Fruit fly (Drosophila melanogaster) whole organism, embryonic: ENCODE data around the gene RpL32.
A peak's percentile ranks its signal among the peaks of the same experiment; 100 is the strongest.

Source experiments
- Ada2b ChIP-seq: fragments of 200-800 bp; sonication (Bioruptor generic); IDR thresholded peaks from 2 replicates; pipeline ENCODE4 v1.3.6; 2022; ENCODE audit warnings: missing biosample characterization, missing genetic modification characterization
- Awh ChIP-seq: fragments of 200-800 bp; sonication (Bioruptor generic); IDR thresholded peaks from 2 replicates; pipeline ENCODE4, ENCODE4 v1.3.6; 2022; ENCODE audit warnings: missing biosample characterization, missing genetic modification characterization
- B-H1 ChIP-seq: fragments of 200-800 bp; sonication (Bioruptor generic); IDR thresholded peaks from 3 replicates; pipeline ENCODE4 v1.3.6; 2022; ENCODE audit warnings: missing biosample characterization, missing genetic modification characterization
- CG1024 ChIP-seq: fragments of 200-800 bp; sonication (Bioruptor generic); IDR thresholded peaks from 2 replicates; pipeline ENCODE4 v1.3.6; 2022; ENCODE audit warnings: missing biosample characterization, missing genetic modification characterization
- CG12236 ChIP-seq: fragments of 200-800 bp; sonication (Bioruptor generic); optimal IDR thresholded peaks from 2 replicates; lab custom pipeline; 2016; ENCODE audit warnings: missing biosample characterization, missing genetic modification characterization
- CG15073 ChIP-seq: fragments of 200-800 bp; sonication (Bioruptor generic); optimal IDR thresholded peaks from 2 replicates; lab custom pipeline; 2016; ENCODE audit warnings: missing biosample characterization, missing genetic modification characterization
- CG15601 ChIP-seq: fragments of 200-800 bp; sonication (Bioruptor generic); optimal IDR thresholded peaks from 3 replicates; lab custom pipeline; 2019; ENCODE audit warnings: missing biosample characterization, mild to moderate bottlenecking, missing genetic modification characterization, moderate library complexity
- CG16815 ChIP-seq: fragments of 200-800 bp; sonication (Bioruptor generic); optimal IDR thresholded peaks from 3 replicates; lab custom pipeline; 2017; ENCODE audit warnings: missing biosample characterization, mild to moderate bottlenecking, missing genetic modification characterization
- CG17328 ChIP-seq: fragments of 200-800 bp; sonication (Bioruptor generic); IDR thresholded peaks from 2 replicates; pipeline ENCODE4 v1.3.6; 2022; ENCODE audit warnings: missing biosample characterization, missing genetic modification characterization
- CG17361 ChIP-seq: fragments of 200-800 bp; sonication (Bioruptor generic); IDR thresholded peaks from 3 replicates; pipeline ENCODE4 v1.3.6; 2022; ENCODE audit warnings: missing biosample characterization, missing genetic modification characterization
- CG1792 ChIP-seq: fragments of 200-800 bp; sonication (Bioruptor generic); optimal IDR thresholded peaks from 2 replicates; lab custom pipeline; 2016; ENCODE audit warnings: missing biosample characterization, missing genetic modification characterization
- CG18262 ChIP-seq: fragments of 200-800 bp; optimal IDR thresholded peaks from 3 replicates; lab custom pipeline; 2019; ENCODE audit warnings: missing biosample characterization, mild to moderate bottlenecking, missing genetic modification characterization, moderate library complexity
- CG18599 ChIP-seq: fragments of 200-800 bp; sonication (Bioruptor generic); optimal IDR thresholded peaks from 3 replicates; lab custom pipeline; 2017; ENCODE audit warnings: missing biosample characterization, missing genetic modification characterization, mild to moderate bottlenecking, moderate library complexity, missing genetic modification reagents
- CG2120 ChIP-seq: fragments of 200-800 bp; sonication (Bioruptor generic); optimal IDR thresholded peaks from 3 replicates; lab custom pipeline; 2016; ENCODE audit warnings: missing biosample characterization, missing genetic modification characterization
- CG2712 ChIP-seq: fragments of 200-800 bp; optimal IDR thresholded peaks from 3 replicates; lab custom pipeline; 2019; ENCODE audit warnings: missing biosample characterization, mild to moderate bottlenecking, missing genetic modification characterization, moderate library complexity
- CG31441 ChIP-seq: fragments of 200-800 bp; sonication (Bioruptor generic); IDR thresholded peaks from 2 replicates; pipeline ENCODE4 v1.3.6; 2022; ENCODE audit warnings: missing biosample characterization, missing genetic modification characterization
- CG32772 ChIP-seq: fragments of 200-800 bp; sonication (Bioruptor generic); IDR thresholded peaks from 2 replicates; pipeline ENCODE4 v1.3.6; 2022; ENCODE audit warnings: missing biosample characterization, missing genetic modification characterization
- CG34422 ChIP-seq: fragments of 200-800 bp; sonication (Bioruptor generic); IDR thresholded peaks from 3 replicates; pipeline ENCODE4 v1.3.6; 2022; ENCODE audit warnings: missing biosample characterization, missing genetic modification characterization
- CG3995 ChIP-seq: fragments of 200-800 bp; sonication (Bioruptor generic); optimal IDR thresholded peaks from 3 replicates; lab custom pipeline; 2016; ENCODE audit warnings: missing biosample characterization, missing genetic modification characterization
- CG6272 ChIP-seq: fragments of 200-800 bp; sonication (Bioruptor generic); IDR thresholded peaks from 2 replicates; pipeline ENCODE4 v1.3.6; 2022; ENCODE audit warnings: missing biosample characterization, missing genetic modification characterization
- CG6683 ChIP-seq: fragments of 200-800 bp; sonication (Bioruptor generic); optimal IDR thresholded peaks from 2 replicates; lab custom pipeline; 2017; ENCODE audit warnings: missing biosample characterization, mild to moderate bottlenecking, missing genetic modification characterization, missing genetic modification reagents
- CG8765 ChIP-seq: fragments of 200-800 bp; sonication (Bioruptor generic); IDR thresholded peaks from 2 replicates; pipeline ENCODE4 v1.3.6; 2022; ENCODE audit warnings: missing biosample characterization, missing genetic modification characterization
- Dad ChIP-seq: fragments of 200-800 bp; sonication (Bioruptor generic); optimal IDR thresholded peaks from 3 replicates; lab custom pipeline; 2016; ENCODE audit warnings: missing biosample characterization, missing genetic modification characterization
- Deaf1 ChIP-seq: fragments of 200-800 bp; optimal IDR thresholded peaks from 3 replicates; lab custom pipeline; 2019; ENCODE audit warnings: missing biosample characterization, mild to moderate bottlenecking, missing genetic modification characterization, moderate library complexity
- E2f2 ChIP-seq: fragments of 200-800 bp; sonication (Bioruptor generic); IDR thresholded peaks from 2 replicates; pipeline ENCODE4 v1.3.6; 2022; ENCODE audit warnings: missing biosample characterization, missing genetic modification characterization
- Ets65A ChIP-seq: fragments of 200-800 bp; sonication (Bioruptor generic); peaks from one replicate; lab custom pipeline; 2016; ENCODE audit warnings: missing biosample characterization, missing genetic modification characterization
- Hmr ChIP-seq: fragments of 200-800 bp; sonication (Bioruptor generic); optimal IDR thresholded peaks from 3 replicates; lab custom pipeline; 2017; ENCODE audit warnings: mild to moderate bottlenecking, missing biosample characterization, missing genetic modification reagents, missing genetic modification characterization
- Hr51 ChIP-seq, 2 experiments: fragments of 200-800 bp; sonication (Bioruptor generic); optimal IDR thresholded peaks; 2 replicates in 1 of 2; 3 replicates in 1 of 2; lab custom pipeline; 2016 to 2018; ENCODE audit warnings: missing biosample characterization in 2 of 2, missing genetic modification characterization in 2 of 2, mild to moderate bottlenecking in 1 of 2, moderate library complexity in 1 of 2
- Kr ChIP-seq: fragments of 200-800 bp; sonication (Bioruptor generic); optimal IDR thresholded peaks from 2 replicates; lab custom pipeline; 2017; ENCODE audit warnings: missing biosample characterization, mild to moderate bottlenecking, missing genetic modification characterization
- Med ChIP-seq: fragments of 200-800 bp; sonication (Bioruptor generic); peaks from one replicate; lab custom pipeline; 2016; ENCODE audit warnings: missing biosample characterization, missing genetic modification characterization, mild to moderate bottlenecking, inconsistent platforms, moderate library complexity
- Mes4 ChIP-seq: fragments of 200-800 bp; sonication (Bioruptor generic); optimal IDR thresholded peaks from 2 replicates; lab custom pipeline; 2016; ENCODE audit warnings: missing biosample characterization, missing genetic modification characterization
- Ptx1 ChIP-seq: fragments of 200-800 bp; sonication (Bioruptor generic); IDR thresholded peaks from 2 replicates; pipeline ENCODE4 v1.3.6; 2022; ENCODE audit warnings: missing biosample characterization, missing genetic modification characterization
- Scr ChIP-seq: fragments of 200-800 bp; sonication (Bioruptor generic); IDR thresholded peaks from 2 replicates; pipeline ENCODE4 v1.3.6; 2022; ENCODE audit warnings: missing biosample characterization, missing genetic modification characterization; ENCODE audit not compliant: partially characterized antibody
- Sox100B ChIP-seq: fragments of 200-800 bp; sonication (Bioruptor generic); optimal IDR thresholded peaks from 3 replicates; lab custom pipeline; 2018; ENCODE audit warnings: missing biosample characterization, mild to moderate bottlenecking, missing genetic modification characterization
- Ssrp ChIP-seq: fragments of 200-800 bp; sonication (Bioruptor generic); optimal IDR thresholded peaks from 2 replicates; lab custom pipeline; 2018; ENCODE audit warnings: missing biosample characterization, mild to moderate bottlenecking, missing genetic modification characterization, moderate library complexity
- Tbp ChIP-seq: fragments of >200 bp; optimal IDR thresholded peaks from 2 replicates; lab custom pipeline; 2018; ENCODE audit warnings: missing biosample characterization, missing genetic modification characterization
- Xbp1 ChIP-seq: fragments of 200-800 bp; sonication (Bioruptor generic); optimal IDR thresholded peaks from 3 replicates; lab custom pipeline; 2016; ENCODE audit warnings: missing biosample characterization, mild to moderate bottlenecking, missing genetic modification characterization
- Xrp1 ChIP-seq: fragments of 200-800 bp; sonication (Bioruptor generic); IDR thresholded peaks from 2 replicates; pipeline ENCODE4 v1.3.6; 2022; ENCODE audit warnings: missing biosample characterization, missing genetic modification characterization
- ab ChIP-seq: fragments of 200-800 bp; sonication (Bioruptor generic); optimal IDR thresholded peaks from 2 replicates; lab custom pipeline; 2016; ENCODE audit warnings: missing biosample characterization, missing genetic modification characterization
- aop ChIP-seq: fragments of 200-800 bp; sonication (Bioruptor generic); IDR thresholded peaks from 2 replicates; pipeline ENCODE4 v1.3.6; 2022; ENCODE audit warnings: missing biosample characterization, missing genetic modification characterization
- da ChIP-seq: fragments of 200-800 bp; sonication (Bioruptor generic); optimal IDR thresholded peaks from 2 replicates; lab custom pipeline; 2016; ENCODE audit warnings: missing biosample characterization, missing genetic modification characterization
- dmrt99B ChIP-seq: fragments of 200-800 bp; sonication (Bioruptor generic); optimal IDR thresholded peaks from 2 replicates; lab custom pipeline; 2018; ENCODE audit warnings: missing biosample characterization, mild to moderate bottlenecking, missing genetic modification characterization, moderate library complexity
- dysf ChIP-seq: fragments of 200-800 bp; sonication (Bioruptor generic); IDR thresholded peaks from 3 replicates; pipeline ENCODE4 v1.3.6; 2022; ENCODE audit warnings: missing biosample characterization, missing genetic modification characterization
- fd96Cb ChIP-seq: fragments of 200-800 bp; sonication (Bioruptor generic); optimal IDR thresholded peaks from 2 replicates; lab custom pipeline; 2018; ENCODE audit warnings: missing biosample characterization, mild to moderate bottlenecking, missing genetic modification characterization, moderate library complexity
- lab ChIP-seq: fragments of 200-800 bp; sonication (Bioruptor generic); optimal IDR thresholded peaks from 3 replicates; lab custom pipeline; 2017; ENCODE audit warnings: missing biosample characterization, missing genetic modification characterization, mild to moderate bottlenecking, moderate library complexity, missing genetic modification reagents
- nmo ChIP-seq: fragments of 200-800 bp; sonication (Bioruptor generic); optimal IDR thresholded peaks from 2 replicates; lab custom pipeline; 2018; ENCODE audit warnings: missing biosample characterization, mild to moderate bottlenecking, missing genetic modification characterization, moderate library complexity
- prd ChIP-seq, 3 experiments: fragments of >200 bp in 2 of 3; fragments of 200-800 bp in 1 of 3; sonication (Bioruptor generic) in 1 of 3; optimal IDR thresholded peaks in 2 of 3; IDR thresholded peaks in 1 of 3; 2 replicates in 2 of 3; 3 replicates in 1 of 3; pipeline versions ENCODE4 v1.3.6 to Lab custom; 2017 to 2022; ENCODE audit warnings: missing biosample characterization in 1 of 3, missing genetic modification characterization in 1 of 3
- row ChIP-seq: fragments of 200-800 bp; sonication (Bioruptor generic); IDR thresholded peaks from 3 replicates; pipeline ENCODE4 v1.3.6; 2022; ENCODE audit warnings: missing biosample characterization, missing genetic modification characterization
- slbo ChIP-seq: fragments of 200-800 bp; sonication (Bioruptor generic); IDR thresholded peaks from 2 replicates; pipeline ENCODE4 v1.3.6; 2022; ENCODE audit warnings: missing biosample characterization, missing genetic modification characterization
- sqz ChIP-seq: fragments of 200-800 bp; sonication (Bioruptor generic); optimal IDR thresholded peaks from 3 replicates; lab custom pipeline; 2018; ENCODE audit warnings: missing biosample characterization, mild to moderate bottlenecking, missing genetic modification characterization
- ssp ChIP-seq: fragments of 200-800 bp; sonication (Bioruptor generic); IDR thresholded peaks from 2 replicates; pipeline ENCODE4 v1.3.6; 2022; ENCODE audit warnings: missing biosample characterization, missing genetic modification characterization

RpL32 gene

dm6 chr3R:30083215-30083614 lies 37.3 kb upstream of the RpL32 start:
- no peak for TF ChIP-seq Scr (GFP tag; lab: Robert Waterston, UW)
- no peak for TF ChIP-seq Deaf1 (tag; lab: Kevin White, UChicago)
- TF ChIP-seq sqz (GFP tag; lab: Kevin White, UChicago) = no peak
- TF ChIP-seq row (GFP tag; lab: Robert Waterston, UW) = peak; percentile 27; the same call in 1 of the 3 replicates
- TF ChIP-seq dmrt99B (tag; lab: Kevin White, UChicago) = peak; percentile 33
- peak; percentile 12 for TF ChIP-seq CG2712 (tag; lab: Kevin White, UChicago)
- no peak for TF ChIP-seq Ada2b
- peak; percentile 24 for TF ChIP-seq fd96Cb (tag; lab: Kevin White, UChicago)
- TF ChIP-seq CG32772 (GFP tag; lab: Robert Waterston, UW) = 0 out of 2 replicates have a peak, but pooled peaks have one; percentile 21
- TF ChIP-seq nmo (GFP tag; lab: Kevin White, UChicago) = peak; percentile 3
- peak; percentile 20 for TF ChIP-seq lab (GFP tag; lab: Kevin White, UChicago)
- no peak for TF ChIP-seq Hmr (GFP tag; lab: Kevin White, UChicago)
- TF ChIP-seq CG34422 (GFP tag; lab: Robert Waterston, UW) = no peak
- no peak for TF ChIP-seq CG17328 (GFP tag; lab: Robert Waterston, UW)
- TF ChIP-seq CG2120 (GFP tag; lab: Kevin White, UChicago) = peak; percentile 32
- TF ChIP-seq CG6683 = no peak
- TF ChIP-seq Xrp1 (GFP tag; lab: Robert Waterston, UW) = peak; percentile 15; the same call in 1 of the 2 replicates
- no peak for TF ChIP-seq CG1792 (GFP tag; lab: Kevin White, UChicago)
- no peak for TF ChIP-seq CG6272
- TF ChIP-seq CG17361 (GFP tag; lab: Robert Waterston, UW) = 0 out of 3 replicates have a peak, but pooled peaks have one; percentile 13
- no peak for TF ChIP-seq Kr (GFP tag; lab: Kevin White, UChicago)
- TF ChIP-seq CG18599 = peak; percentile 9
- no peak for TF ChIP-seq ssp
- no peak for TF ChIP-seq CG1024 (GFP tag; lab: Robert Waterston, UW)
- no peak for TF ChIP-seq Mes4
- no peak for TF ChIP-seq da
- peak; percentile 15 for TF ChIP-seq Xbp1 (GFP tag; lab: Kevin White, UChicago)
- TF ChIP-seq CG15601 (tag; lab: Kevin White, UChicago) = no peak
- peak; percentile 47 for TF ChIP-seq Med (GFP tag; lab: Kevin White, UChicago)
- TF ChIP-seq slbo = peak; percentile 38; the same call in 1 of the 2 replicates
- TF ChIP-seq aop (GFP tag; lab: Robert Waterston, UW) = no peak
- TF ChIP-seq Dad (GFP tag; lab: Kevin White, UChicago) = no peak
- TF ChIP-seq Ptx1 (GFP tag; lab: Robert Waterston, UW) = peak; percentile 37; the same call in 1 of the 2 replicates
- TF ChIP-seq CG3995 (GFP tag; lab: Kevin White, UChicago) = no peak
- TF ChIP-seq prd (optimal IDR thresholded peaks at IDR 0.05; lab: Kevin White, UChicago) = no peak
- peak; percentile 26; the same call in 1 of the 3 replicates for TF ChIP-seq prd (GFP tag; IDR thresholded peaks at IDR 0.05; lab: Robert Waterston, UW)
- peak; percentile 20 for TF ChIP-seq Ssrp (tag; lab: Kevin White, UChicago)
- peak; percentile 6 for TF ChIP-seq CG18262 (tag; lab: Kevin White, UChicago)
- TF ChIP-seq E2f2 (GFP tag; lab: Robert Waterston, UW) = peak; percentile 8; the same call in 1 of the 2 replicates
- no peak for TF ChIP-seq CG8765 (GFP tag; lab: Robert Waterston, UW)
- TF ChIP-seq Hr51 (GFP tag; optimal IDR thresholded peaks at IDR 0.05; lab: Kevin White, UChicago) = peak in 1 of 2 experiments; percentile 44
- peak; percentile 2 for TF ChIP-seq Sox100B (GFP tag; lab: Kevin White, UChicago)
- peak; percentile 81 for TF ChIP-seq Ets65A (GFP tag; lab: Kevin White, UChicago)
- TF ChIP-seq CG16815 = no peak
- no peak for TF ChIP-seq CG15073 (GFP tag; lab: Kevin White, UChicago)
- TF ChIP-seq ab = no peak
- TF ChIP-seq CG31441 (GFP tag; lab: Robert Waterston, UW) = 0 out of 2 replicates have a peak, but pooled peaks have one; percentile 17
- TF ChIP-seq B-H1 (GFP tag; lab: Robert Waterston, UW) = no peak
- TF ChIP-seq dysf = 0 out of 3 replicates have a peak, but pooled peaks have one; percentile 28
- TF ChIP-seq CG12236 (GFP tag; lab: Kevin White, UChicago) = no peak
- TF ChIP-seq Awh (GFP tag; lab: Robert Waterston, UW) = peak; percentile 29; the same call in 1 of the 2 replicates
- no peak for TF ChIP-seq Tbp (GFP tag; lab: Kevin White, UChicago)
